Fruit fly (Drosophila melanogaster) whole organism, embryonic: ENCODE results near the gene CG3632.

Experiments used
- Adf1 ChIP-seq: fragments of 200-800 bp; sonication (Bioruptor generic); IDR thresholded peaks from 2 replicates; pipeline ENCODE4 v1.3.6; 2022; ENCODE audit warnings: missing biosample characterization, missing genetic modification characterization
- Blimp-1 ChIP-seq: fragments of 200-800 bp; sonication (Bioruptor generic); optimal IDR thresholded peaks from 3 replicates; lab custom pipeline; 2018; ENCODE audit warnings: missing biosample characterization, missing genetic modification characterization, mild to moderate bottlenecking, moderate library complexity, missing genetic modification reagents
- CG10959 ChIP-seq: fragments of 200-800 bp; sonication (Bioruptor generic); IDR thresholded peaks from 2 replicates; pipeline ENCODE4 v1.3.6; 2022; ENCODE audit warnings: missing biosample characterization, missing genetic modification characterization
- CG11398 ChIP-seq: fragments of 200-800 bp; sonication (Bioruptor generic); optimal IDR thresholded peaks from 2 replicates; lab custom pipeline; 2016; ENCODE audit warnings: missing biosample characterization, missing genetic modification characterization
- CG11695 ChIP-seq: fragments of 200-800 bp; sonication (Bioruptor generic); IDR thresholded peaks from 3 replicates; pipeline ENCODE4 v1.3.6; 2022; ENCODE audit warnings: missing biosample characterization, missing genetic modification characterization
- CG12236 ChIP-seq: fragments of 200-800 bp; sonication (Bioruptor generic); optimal IDR thresholded peaks from 2 replicates; lab custom pipeline; 2016; ENCODE audit warnings: missing biosample characterization, missing genetic modification characterization
- CG13775 ChIP-seq: fragments of 200-800 bp; sonication (Bioruptor generic); optimal IDR thresholded peaks from 3 replicates; lab custom pipeline; 2017; ENCODE audit warnings: missing biosample characterization, mild to moderate bottlenecking, missing genetic modification characterization
- CG14441 ChIP-seq: fragments of 200-800 bp; sonication (Bioruptor generic); IDR thresholded peaks from 2 replicates; pipeline ENCODE4 v1.3.6; 2022; ENCODE audit warnings: missing biosample characterization, missing genetic modification characterization
- CG1529 ChIP-seq: fragments of 200-800 bp; sonication (Bioruptor generic); optimal IDR thresholded peaks from 3 replicates; lab custom pipeline; 2018; ENCODE audit warnings: missing biosample characterization, missing genetic modification characterization
- CG16813 ChIP-seq: fragments of 200-800 bp; sonication (Bioruptor generic); IDR thresholded peaks from 3 replicates; pipeline ENCODE4 v1.3.6; 2022; ENCODE audit warnings: missing biosample characterization, missing genetic modification characterization; ENCODE audit not compliant: partially characterized antibody
- CG17361 ChIP-seq: fragments of 200-800 bp; sonication (Bioruptor generic); IDR thresholded peaks from 3 replicates; pipeline ENCODE4 v1.3.6; 2022; ENCODE audit warnings: missing biosample characterization, missing genetic modification characterization
- CG17568 ChIP-seq: fragments of 200-800 bp; sonication (Bioruptor generic); optimal IDR thresholded peaks from 2 replicates; lab custom pipeline; 2018; ENCODE audit warnings: missing biosample characterization, mild to moderate bottlenecking, missing genetic modification characterization, moderate library complexity
- CG2199 ChIP-seq: fragments of 200-800 bp; sonication (Bioruptor generic); IDR thresholded peaks from 3 replicates; pipeline ENCODE4 v1.3.6; 2022; ENCODE audit warnings: missing biosample characterization, missing genetic modification characterization
- CG3065 ChIP-seq: fragments of 200-800 bp; sonication (Bioruptor generic); optimal IDR thresholded peaks from 2 replicates; lab custom pipeline; 2016; ENCODE audit warnings: missing biosample characterization, missing genetic modification characterization
- CG31388 ChIP-seq: fragments of 200-800 bp; sonication (Bioruptor generic); optimal IDR thresholded peaks from 2 replicates; lab custom pipeline; 2016; ENCODE audit warnings: missing biosample characterization, missing genetic modification characterization
- CG33213 ChIP-seq: fragments of 200-800 bp; sonication (Bioruptor generic); optimal IDR thresholded peaks from 3 replicates; lab custom pipeline; 2016; ENCODE audit warnings: missing biosample characterization, missing genetic modification characterization
- CG4328 ChIP-seq: fragments of 200-800 bp; sonication (Bioruptor generic); optimal IDR thresholded peaks from 3 replicates; lab custom pipeline; 2017; ENCODE audit warnings: missing biosample characterization, missing genetic modification reagents, missing genetic modification characterization
- CG4820 ChIP-seq: fragments of 200-800 bp; sonication (Bioruptor generic); optimal IDR thresholded peaks from 3 replicates; lab custom pipeline; 2016; ENCODE audit warnings: missing biosample characterization, missing genetic modification characterization
- CG6175 ChIP-seq: fragments of 200-800 bp; sonication (Bioruptor generic); IDR thresholded peaks from 3 replicates; pipeline ENCODE4 v1.3.6; 2022; ENCODE audit warnings: missing biosample characterization, missing genetic modification characterization
- CG6689 ChIP-seq: fragments of 200-800 bp; sonication (Bioruptor generic); IDR thresholded peaks from 2 replicates; pipeline ENCODE4 v1.3.6; 2022; ENCODE audit warnings: missing biosample characterization, missing genetic modification characterization
- CG7271 ChIP-seq: fragments of 200-800 bp; sonication (Bioruptor generic); optimal IDR thresholded peaks from 2 replicates; lab custom pipeline; 2018; ENCODE audit warnings: missing biosample characterization, mild to moderate bottlenecking, missing genetic modification characterization, moderate library complexity
- CG8765 ChIP-seq: fragments of 200-800 bp; sonication (Bioruptor generic); IDR thresholded peaks from 2 replicates; pipeline ENCODE4 v1.3.6; 2022; ENCODE audit warnings: missing biosample characterization, missing genetic modification characterization
- CG9437 ChIP-seq: fragments of 200-800 bp; sonication (Bioruptor generic); optimal IDR thresholded peaks from 2 replicates; lab custom pipeline; 2018; ENCODE audit warnings: missing biosample characterization, mild to moderate bottlenecking, missing genetic modification characterization
- CG9609 ChIP-seq: fragments of 200-800 bp; sonication (Bioruptor generic); optimal IDR thresholded peaks from 3 replicates; lab custom pipeline; 2016; ENCODE audit warnings: missing biosample characterization, missing genetic modification characterization
- CG9727 ChIP-seq: fragments of 200-800 bp; sonication (Bioruptor generic); optimal IDR thresholded peaks from 3 replicates; lab custom pipeline; 2017; ENCODE audit warnings: missing biosample characterization, mild to moderate bottlenecking, missing genetic modification characterization
- CG9876 ChIP-seq: fragments of 200-800 bp; sonication (Bioruptor generic); optimal IDR thresholded peaks from 2 replicates; lab custom pipeline; 2016; ENCODE audit warnings: missing biosample characterization, missing genetic modification characterization
- CHES-1-like ChIP-seq: fragments of 200-800 bp; sonication (Bioruptor generic); optimal IDR thresholded peaks from 2 replicates; lab custom pipeline; 2016; ENCODE audit warnings: missing biosample characterization, missing genetic modification characterization
- CrebB ChIP-seq: fragments of 200-800 bp; sonication (Bioruptor generic); optimal IDR thresholded peaks from 3 replicates; lab custom pipeline; 2018; ENCODE audit warnings: missing biosample characterization, mild to moderate bottlenecking, missing genetic modification characterization
- Dek ChIP-seq: fragments of 200-800 bp; sonication (Bioruptor generic); optimal IDR thresholded peaks from 3 replicates; lab custom pipeline; 2019; ENCODE audit warnings: missing biosample characterization, mild to moderate bottlenecking, missing genetic modification characterization, moderate library complexity
- Elba2 ChIP-seq: fragments of 200-800 bp; sonication (Bioruptor generic); optimal IDR thresholded peaks from 3 replicates; lab custom pipeline; 2016; ENCODE audit warnings: missing biosample characterization, missing genetic modification characterization
- HLH3B ChIP-seq: fragments of 200-800 bp; sonication (Bioruptor generic); IDR thresholded peaks from 2 replicates; pipeline ENCODE4 v1.3.6; 2022; ENCODE audit warnings: missing biosample characterization, missing genetic modification characterization
- Hand ChIP-seq: fragments of 200-800 bp; sonication (Bioruptor generic); optimal IDR thresholded peaks from 2 replicates; lab custom pipeline; 2017; ENCODE audit warnings: mild to moderate bottlenecking, missing biosample characterization, missing genetic modification reagents, missing genetic modification characterization
- ab ChIP-seq: fragments of 200-800 bp; sonication (Bioruptor generic); optimal IDR thresholded peaks from 2 replicates; lab custom pipeline; 2016; ENCODE audit warnings: missing biosample characterization, missing genetic modification characterization
- ara ChIP-seq: fragments of 200-800 bp; sonication (Bioruptor generic); IDR thresholded peaks from 2 replicates; pipeline ENCODE4 v1.3.6; 2022; ENCODE audit warnings: missing biosample characterization, missing genetic modification characterization
- bowl ChIP-seq: fragments of 200-800 bp; sonication (Bioruptor generic); IDR thresholded peaks from 2 replicates; pipeline ENCODE4 v1.3.6; 2022; ENCODE audit warnings: missing biosample characterization, missing genetic modification characterization
- gce ChIP-seq: fragments of 200-800 bp; sonication (Bioruptor generic); IDR thresholded peaks from 3 replicates; pipeline ENCODE4 v1.3.6; 2022; ENCODE audit warnings: missing biosample characterization, missing genetic modification characterization
- gsb-n ChIP-seq: fragments of 200-800 bp; sonication (Bioruptor generic); optimal IDR thresholded peaks from 3 replicates; lab custom pipeline; 2018; ENCODE audit warnings: missing biosample characterization, mild to moderate bottlenecking, missing genetic modification characterization
- ham ChIP-seq: fragments of 200-800 bp; sonication (Bioruptor generic); IDR thresholded peaks from 2 replicates; pipeline ENCODE4 v1.3.6; 2022; ENCODE audit warnings: missing biosample characterization, missing genetic modification characterization
- insv ChIP-seq, 2 experiments: fragments of 200-800 bp; sonication (Bioruptor generic); optimal IDR thresholded peaks; 3 replicates each; lab custom pipeline; 2016 to 2018; ENCODE audit warnings: missing biosample characterization in 2 of 2, missing genetic modification characterization in 2 of 2
- lbe ChIP-seq: fragments of 200-800 bp; sonication (Bioruptor generic); optimal IDR thresholded peaks from 2 replicates; lab custom pipeline; 2016; ENCODE audit warnings: missing biosample characterization, mild to moderate bottlenecking, missing genetic modification characterization
- maf-S ChIP-seq: fragments of 200-800 bp; sonication (Bioruptor generic); optimal IDR thresholded peaks from 2 replicates; lab custom pipeline; 2016; ENCODE audit warnings: missing biosample characterization, missing genetic modification characterization
- mam ChIP-seq: fragments of 200-800 bp; sonication (Bioruptor generic); optimal IDR thresholded peaks from 3 replicates; lab custom pipeline; 2016; ENCODE audit warnings: missing biosample characterization, missing genetic modification characterization
- nmo ChIP-seq: fragments of 200-800 bp; sonication (Bioruptor generic); optimal IDR thresholded peaks from 2 replicates; lab custom pipeline; 2018; ENCODE audit warnings: missing biosample characterization, mild to moderate bottlenecking, missing genetic modification characterization, moderate library complexity
- prd ChIP-seq, 3 experiments: fragments of >200 bp in 2 of 3; fragments of 200-800 bp in 1 of 3; sonication (Bioruptor generic) in 1 of 3; optimal IDR thresholded peaks in 2 of 3; IDR thresholded peaks in 1 of 3; 2 replicates in 2 of 3; 3 replicates in 1 of 3; pipeline versions ENCODE4 v1.3.6 to Lab custom; 2017 to 2022; ENCODE audit warnings: missing biosample characterization in 1 of 3, missing genetic modification characterization in 1 of 3
- psq ChIP-seq: fragments of 200-800 bp; sonication (Bioruptor generic); optimal IDR thresholded peaks from 2 replicates; lab custom pipeline; 2017; ENCODE audit warnings: missing biosample characterization, missing genetic modification characterization
- salm ChIP-seq: fragments of 200-800 bp; sonication (Bioruptor generic); optimal IDR thresholded peaks from 2 replicates; lab custom pipeline; 2018; ENCODE audit warnings: missing biosample characterization, mild to moderate bottlenecking, missing genetic modification characterization
- sc ChIP-seq, 3 experiments: fragments of >200 bp in 2 of 3; fragments of 200-800 bp in 1 of 3; sonication (Bioruptor generic) in 1 of 3; optimal IDR thresholded peaks; 2 replicates in 2 of 3; 3 replicates in 1 of 3; lab custom pipeline; 2017; ENCODE audit warnings: mild to moderate bottlenecking in 1 of 3, missing biosample characterization in 1 of 3, missing genetic modification characterization in 1 of 3, missing genetic modification reagents in 1 of 3
- sima ChIP-seq: fragments of 200-800 bp; sonication (Bioruptor generic); optimal IDR thresholded peaks from 2 replicates; lab custom pipeline; 2016; ENCODE audit warnings: missing biosample characterization, missing genetic modification characterization
- sna ChIP-seq: fragments of 200-800 bp; sonication (Bioruptor generic); IDR thresholded peaks from 2 replicates; pipeline ENCODE4 v1.3.6; 2022; ENCODE audit warnings: missing biosample characterization, missing genetic modification characterization; ENCODE audit not compliant: partially characterized antibody
- z ChIP-seq: fragments of 200-800 bp; sonication (Bioruptor generic); IDR thresholded peaks from 3 replicates; pipeline ENCODE4 v1.3.6; 2022; ENCODE audit warnings: missing biosample characterization, missing genetic modification characterization
- zfh2 ChIP-seq: fragments of 200-800 bp; sonication (Bioruptor generic); optimal IDR thresholded peaks from 2 replicates; lab custom pipeline; 2016; ENCODE audit warnings: missing biosample characterization, missing genetic modification characterization

CG3632 gene

DNA sequence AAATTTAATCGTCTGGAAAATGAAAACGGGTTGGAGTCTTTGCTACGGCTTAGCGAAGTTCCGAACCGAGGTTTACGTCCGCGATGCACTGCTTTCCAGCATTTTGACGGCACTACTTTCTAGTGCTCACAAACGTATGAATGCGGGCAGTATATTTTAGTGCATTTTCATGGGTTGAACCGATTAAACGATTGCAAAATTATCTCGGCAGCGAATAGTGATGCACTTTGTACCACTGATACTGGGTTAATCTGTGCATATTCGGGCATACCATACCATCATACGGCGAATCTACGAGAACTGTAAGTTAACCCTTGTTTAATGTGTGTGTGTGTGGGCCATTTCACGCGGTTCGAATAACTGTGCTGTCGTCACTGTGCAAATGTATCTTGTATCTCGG is 25.7 kb upstream of the CG3632 start, which contains the start of gene Mfe2 (continued):
- TF ChIP-seq sna (GFP tag; lab: Robert Waterston, UW) (no peak), ara (GFP tag; lab: Robert Waterston, UW) (no peak), Dek (tag; lab: Kevin White, UChicago) (peak; percentile 20), nmo (GFP tag; lab: Kevin White, UChicago) (peak; percentile 58), CG12236 (GFP tag; lab: Kevin White, UChicago) (no peak), psq (GFP tag; lab: Kevin White, UChicago) (no peak), HLH3B (GFP tag; lab: Robert Waterston, UW) (no peak), sc (optimal IDR thresholded peaks at IDR 0.05; lab: Kevin White, UChicago) (no peak), sc (GFP tag; optimal IDR thresholded peaks at IDR 0.05; lab: Kevin White, UChicago) (no peak), CG4820 (GFP tag; lab: Kevin White, UChicago) (peak; percentile 35), CG17361 (GFP tag; lab: Robert Waterston, UW) (no peak), CG6175 (0 out of 3 replicates have a peak, but pooled peaks have one; percentile 11), ab (GFP tag; lab: Kevin White, UChicago) (no peak), gce (no peak), salm (tag; lab: Kevin White, UChicago) (no peak), CG7271 (no peak), gsb-n (tag; lab: Kevin White, UChicago) (peak; percentile 17), sima (GFP tag; lab: Kevin White, UChicago) (no peak), Hand (GFP tag; lab: Kevin White, UChicago) (peak; percentile 14), CG11398 (GFP tag; lab: Kevin White, UChicago) (peak; percentile 20), CG9876 (GFP tag; lab: Kevin White, UChicago) (peak; percentile 47), CG16813 (GFP tag; lab: Robert Waterston, UW) (0 out of 3 replicates have a peak, but pooled peaks have one; percentile 30), Adf1 (GFP tag; lab: Robert Waterston, UW) (peak; percentile 37; the same call in 1 of the 2 replicates), CG13775 (no peak), Elba2 (GFP tag; lab: Kevin White, UChicago) (peak; percentile 7), CG17568 (GFP tag; lab: Kevin White, UChicago) (no peak), CHES-1-like (GFP tag; lab: Kevin White, UChicago) (peak; percentile 34), ham (GFP tag; lab: Robert Waterston, UW) (no peak), CG3065 (no peak), CG11695 (GFP tag; lab: Robert Waterston, UW) (no peak), CG9609 (GFP tag; lab: Kevin White, UChicago) (peak; percentile 62), mam (GFP tag; lab: Kevin White, UChicago) (peak; percentile 80), CG9437 (GFP tag; lab: Kevin White, UChicago) (no peak), CG4328 (GFP tag; lab: Kevin White, UChicago) (peak; percentile 7), bowl (GFP tag; lab: Robert Waterston, UW) (no peak), CG33213 (GFP tag; lab: Kevin White, UChicago) (peak; percentile 79), CG6689 (GFP tag; lab: Robert Waterston, UW) (no peak), CG8765 (0 out of 2 replicates have a peak, but pooled peaks have one; percentile 6), CG10959 (no peak; the same call in 1 of the 2 replicates), insv (GFP tag; optimal IDR thresholded peaks at IDR 0.05; lab: Kevin White, UChicago) (peak in 1 of 2 experiments; percentile 56), z (no peak), maf-S (peak; percentile 49), prd (optimal IDR thresholded peaks at IDR 0.05; lab: Kevin White, UChicago) (no peak), prd (GFP tag; IDR thresholded peaks at IDR 0.05; lab: Robert Waterston, UW) (peak; percentile 41; the same call in 1 of the 3 replicates), Blimp-1 (no peak), CG31388 (GFP tag; lab: Kevin White, UChicago) (no peak), CG1529 (GFP tag; lab: Kevin White, UChicago) (no peak), CG14441 (GFP tag; lab: Robert Waterston, UW) (no peak), CG9727 (GFP tag; lab: Kevin White, UChicago) (no peak), zfh2 (peak; percentile 81), CG2199 (GFP tag; lab: Robert Waterston, UW) (peak; percentile 86; the same call in 2 of the 3 replicates), lbe (no peak), CrebB (tag; lab: Kevin White, UChicago) (no peak)
